Worm (Caenorhabditis elegans) whole organism, young adult: ENCODE results near the gene str-61.

Experiments
- B0261.1 ChIP-seq: sonication (generic microtip); optimal IDR thresholded peaks from 2 replicates; lab custom pipeline; 2016; ENCODE audit warnings: mild to moderate bottlenecking, missing genetic modification characterization, moderate library complexity, missing compliant biosample characterization
- ama-1 ChIP-seq, 3 experiments: fragments of 150-350 bp in 1 of 3; sonication (generic microtip) in 2 of 3; optimal IDR thresholded peaks; 2 replicates each; lab custom pipeline; 2014 to 2018; ENCODE audit warnings: missing biosample characterization in 2 of 3, missing genetic modification characterization in 2 of 3, missing genetic modification reagents in 2 of 3
- egl-44 ChIP-seq: fragments of 200-800 bp; sonication (Bioruptor generic); IDR thresholded peaks from 2 replicates; pipeline ENCODE4 v1.3.6; 2022; ENCODE audit warnings: missing genetic modification reagents, missing genetic modification characterization, missing compliant biosample characterization
- lin-26 ChIP-seq: fragments of 200-800 bp; sonication (Bioruptor generic); IDR thresholded peaks from 2 replicates; pipeline ENCODE4 v1.3.6; 2022; ENCODE audit warnings: missing genetic modification reagents, missing genetic modification characterization, missing compliant biosample characterization
- lin-35 ChIP-seq, 3 experiments: fragments of 150-350 bp in 2 of 3; sonication (generic microtip) in 1 of 3; optimal IDR thresholded peaks; 2 replicates each; lab custom pipeline; 2014 to 2018; ENCODE audit warnings: missing biosample characterization in 3 of 3, missing genetic modification characterization in 3 of 3, missing genetic modification reagents in 3 of 3
- lir-1 ChIP-seq: fragments of 200-800 bp; sonication (Bioruptor generic); conservative IDR thresholded peaks from 2 replicates; pipeline ENCODE4 v1.3.6; 2022; ENCODE audit warnings: missing genetic modification reagents, missing genetic modification characterization, missing compliant biosample characterization
- nfya-1 ChIP-seq: sonication (generic microtip); optimal IDR thresholded peaks from 2 replicates; lab custom pipeline; 2017; ENCODE audit warnings: antibody characterized with exemption, missing compliant biosample characterization, missing genetic modification characterization, borderline replicate concordance; ENCODE audit not compliant: insufficient read depth
- rcor-1 ChIP-seq: fragments of 200-800 bp; sonication (Bioruptor generic); IDR thresholded peaks from 2 replicates; pipeline ENCODE4 v1.3.6; 2022; ENCODE audit warnings: missing genetic modification reagents, missing genetic modification characterization, missing compliant biosample characterization
- snpc-1.3 ChIP-seq: sonication (generic microtip); optimal IDR thresholded peaks from 2 replicates; lab custom pipeline; 2017; ENCODE audit warnings: missing genetic modification characterization, mild to moderate bottlenecking, missing compliant biosample characterization, antibody characterized with exemption, moderate library complexity, missing genotype, missing genetic modification reagents; ENCODE audit not compliant: insufficient read depth
- unc-62 ChIP-seq: fragments of 150-350 bp; optimal IDR thresholded peaks from 2 replicates; lab custom pipeline; 2014; ENCODE audit warnings: missing biosample characterization, missing genetic modification reagents, missing genetic modification characterization
- ztf-28 ChIP-seq: fragments of 200-800 bp; sonication (Bioruptor generic); IDR thresholded peaks from 2 replicates; pipeline ENCODE4 v1.3.6; 2022; ENCODE audit warnings: missing genetic modification reagents, missing genetic modification characterization, missing compliant biosample characterization

- no peak for TF ChIP-seq nfya-1 (tag; lab: Kevin White, UChicago)
- no peak for TF ChIP-seq ztf-28 (GFP tag; lab: Robert Waterston, UW)
- no peak for TF ChIP-seq snpc-1.3
- TF ChIP-seq ama-1 (optimal IDR thresholded peaks at IDR 0.05; lab: Kevin White, UChicago), result no peak
- TF ChIP-seq ama-1 (GFP tag; optimal IDR thresholded peaks at IDR 0.05; lab: Kevin White, UChicago), result no peak
- TF ChIP-seq B0261.1 (tag; lab: Kevin White, UChicago), result no peak
- TF ChIP-seq unc-62 (GFP tag; lab: Kevin White, UChicago), result no peak
- TF ChIP-seq lir-1 (GFP tag; lab: Robert Waterston, UW), result no peak
- no peak for TF ChIP-seq rcor-1 (GFP tag; lab: Robert Waterston, UW)
- TF ChIP-seq lin-26, result no peak
- TF ChIP-seq egl-44 (GFP tag; lab: Robert Waterston, UW), result no peak
- no peak for TF ChIP-seq lin-35 (GFP tag; optimal IDR thresholded peaks at IDR 0.05; lab: Kevin White, UChicago)
Observed at ce11 chrV:16629600-16629999, 41.5 kb downstream of the str-61 start, which contains the start of gene srd-21.
